Fruit fly (Drosophila melanogaster): Measurements from ENCODE around the gene nSMase.

The nSMase gene

dm6 chr3L:3208895-3209294 lies 10.1 kb upstream of the nSMase start, which contains the start of the genes CG32269 and CG32270:
CG32269 (minus strand) TSS chr3L:3208985.
CG32270 (minus strand) TSS chr3L:3208985.
- TF ChIP-seq fd96Ca (GFP tag; IDR thresholded peaks at IDR 0.05), result no peak
- TF ChIP-seq Ets98B (GFP tag; IDR thresholded peaks at IDR 0.05), result no peak
- no peak for TF ChIP-seq CG34367 (tag; optimal IDR thresholded peaks at IDR 0.05)
- no peak for TF ChIP-seq CG14655 (GFP tag; optimal IDR thresholded peaks at IDR 0.05)
- TF ChIP-seq CG10348 (GFP tag; IDR thresholded peaks at IDR 0.05), result no peak
- TF ChIP-seq CG8159 (tag; optimal IDR thresholded peaks at IDR 0.05), result no peak
- TF ChIP-seq CG15710 (tag; optimal IDR thresholded peaks at IDR 0.05), result no peak
- no peak for TF ChIP-seq gl (tag; optimal IDR thresholded peaks at IDR 0.05)
- TF ChIP-seq Pif1B (GFP tag; optimal IDR thresholded peaks at IDR 0.05), result no peak
- no peak for TF ChIP-seq Pif1A (GFP tag; optimal IDR thresholded peaks at IDR 0.05)
- TF ChIP-seq Snoo (tag; optimal IDR thresholded peaks at IDR 0.05), result no peak
- TF ChIP-seq CG13204 (GFP tag; optimal IDR thresholded peaks at IDR 0.05), result no peak
- TF ChIP-seq CG8301 (tag; optimal IDR thresholded peaks at IDR 0.05), result no peak
- TF ChIP-seq D1 (tag; optimal IDR thresholded peaks at IDR 0.05), result no peak
- no peak for TF ChIP-seq EcR (GFP tag; optimal IDR thresholded peaks at IDR 0.05)
- no peak for TF ChIP-seq rn (GFP tag; IDR thresholded peaks at IDR 0.05)
- TF ChIP-seq CG17806 (tag; optimal IDR thresholded peaks at IDR 0.05), result no peak
- no peak for TF ChIP-seq CG9948 (tag; optimal IDR thresholded peaks at IDR 0.05)

- TF ChIP-seq CG34367 (tag; optimal IDR thresholded peaks at IDR 0.05) (peak; percentile 80), Pif1B (GFP tag; optimal IDR thresholded peaks at IDR 0.05) (no peak), CG17806 (tag; optimal IDR thresholded peaks at IDR 0.05) (peak; percentile 35), CG8159 (tag; optimal IDR thresholded peaks at IDR 0.05) (peak; percentile 67), CG12605 (GFP tag; IDR thresholded peaks at IDR 0.05) (peak; percentile 53; the same call in 1 of the 2 replicates), Snoo (tag; optimal IDR thresholded peaks at IDR 0.05) (peak; percentile 93), gl (tag; optimal IDR thresholded peaks at IDR 0.05) (peak; percentile 33), CG4496 (GFP tag; IDR thresholded peaks at IDR 0.05) (peak; percentile 92), Ets98B (GFP tag; IDR thresholded peaks at IDR 0.05) (peak; percentile 71), CG32121 (GFP tag; IDR thresholded peaks at IDR 0.05) (no peak), CG9948 (tag; optimal IDR thresholded peaks at IDR 0.05) (peak; percentile 44), fd96Ca (GFP tag; IDR thresholded peaks at IDR 0.05) (peak; percentile 39; the same call in 1 of the 3 replicates), CG10348 (GFP tag; IDR thresholded peaks at IDR 0.05) (no peak), rn (GFP tag; IDR thresholded peaks at IDR 0.05) (peak; percentile 32; the same call in 1 of the 2 replicates), D1 (tag; optimal IDR thresholded peaks at IDR 0.05) (no peak), EcR (GFP tag; optimal IDR thresholded peaks at IDR 0.05) (no peak), CG8301 (tag; optimal IDR thresholded peaks at IDR 0.05) (no peak), CG13204 (GFP tag; optimal IDR thresholded peaks at IDR 0.05) (no peak), CG14655 (GFP tag; optimal IDR thresholded peaks at IDR 0.05) (no peak), CG15710 (tag; optimal IDR thresholded peaks at IDR 0.05) (peak; percentile 74), Pif1A (GFP tag; optimal IDR thresholded peaks at IDR 0.05) (no peak)
These were observed 3.9 kb downstream of the nSMase start, which contains the start of the genes RpL28 and eIF1 for dm6 chr3L:3222643-3223389. RpL28 (minus strand) TSS chr3L:3222960. eIF1 (plus strand) TSS chr3L:3223341.

- TF ChIP-seq EcR (GFP tag; optimal IDR thresholded peaks at IDR 0.05) (peak; percentile 39), CG32121 (GFP tag; IDR thresholded peaks at IDR 0.05) (no peak)
These were observed 4.5 kb downstream of the nSMase start for dm6 chr3L:3223390-3223914.

- no peak for TF ChIP-seq CG4496 (GFP tag; IDR thresholded peaks at IDR 0.05)
- no peak for TF ChIP-seq CG8301 (tag; optimal IDR thresholded peaks at IDR 0.05)
- TF ChIP-seq gl (tag; optimal IDR thresholded peaks at IDR 0.05), result no peak
- no peak; the same call in 2 of the 3 replicates for TF ChIP-seq fd96Ca (GFP tag; IDR thresholded peaks at IDR 0.05)
- no peak for TF ChIP-seq Pif1A (GFP tag; optimal IDR thresholded peaks at IDR 0.05)
- no peak for TF ChIP-seq CG15710 (tag; optimal IDR thresholded peaks at IDR 0.05)
- TF ChIP-seq Ets98B (GFP tag; IDR thresholded peaks at IDR 0.05), result no peak
These were observed 6.1 kb downstream of the nSMase start, which contains the start of gene Larp4B for dm6 chr3L:3224740-3225719. Larp4B (plus strand) TSS chr3L:3224838.

dm6 chr3L:3225769-3226457 lies 7.0 kb downstream of the nSMase start:
- TF ChIP-seq CG13204 (GFP tag; optimal IDR thresholded peaks at IDR 0.05) (peak; percentile 63), CG9948 (tag; optimal IDR thresholded peaks at IDR 0.05) (no peak), Pif1B (GFP tag; optimal IDR thresholded peaks at IDR 0.05) (no peak), CG12605 (GFP tag; IDR thresholded peaks at IDR 0.05) (peak; percentile 59), CG10348 (GFP tag; IDR thresholded peaks at IDR 0.05) (no peak), CG8301 (tag; optimal IDR thresholded peaks at IDR 0.05) (peak; percentile 16), Pif1A (GFP tag; optimal IDR thresholded peaks at IDR 0.05) (no peak), gl (tag; optimal IDR thresholded peaks at IDR 0.05) (peak; percentile 62), EcR (GFP tag; optimal IDR thresholded peaks at IDR 0.05) (peak; percentile 53), CG4496 (GFP tag; IDR thresholded peaks at IDR 0.05) (peak; percentile 58), CG14655 (GFP tag; optimal IDR thresholded peaks at IDR 0.05) (peak; percentile 52), CG32121 (GFP tag; IDR thresholded peaks at IDR 0.05) (peak; percentile 50; the same call in 1 of the 2 replicates), Ets98B (GFP tag; IDR thresholded peaks at IDR 0.05) (peak; percentile 65), rn (GFP tag; IDR thresholded peaks at IDR 0.05) (0 out of 2 replicates have a peak, but pooled peaks have one; percentile 8), D1 (tag; optimal IDR thresholded peaks at IDR 0.05) (no peak), CG17806 (tag; optimal IDR thresholded peaks at IDR 0.05) (peak; percentile 22), CG34367 (tag; optimal IDR thresholded peaks at IDR 0.05) (peak; percentile 19), fd96Ca (GFP tag; IDR thresholded peaks at IDR 0.05) (peak; percentile 76; the same call in 2 of the 3 replicates), Snoo (tag; optimal IDR thresholded peaks at IDR 0.05) (no peak), CG8159 (tag; optimal IDR thresholded peaks at IDR 0.05) (no peak), CG15710 (tag; optimal IDR thresholded peaks at IDR 0.05) (peak; percentile 42)

Measured in whole organism, pupa.